Worm (Caenorhabditis elegans): ENCODE data around the gene cls-1.

ce11 chrIII:7548963-7549362 is 41.0 kb downstream of the cls-1 start:
- no peak for TF ChIP-seq lin-13 (GFP tag; optimal IDR thresholded peaks at IDR 0.05)
- no peak for TF ChIP-seq lin-15B (tag; optimal IDR thresholded peaks at IDR 0.05)

Measured in whole organism, L4 larva.